Fruit fly (Drosophila melanogaster): ENCODE results near the gene CG33333.
A peak's percentile ranks its signal among the peaks of the same experiment; 100 is the strongest.

Gene CG33333

dm6 chr3R:17449402-17449801 lies 32.1 kb downstream of the CG33333 start (continued):
- peak; percentile 10 for TF ChIP-seq HmgZ (tag; optimal IDR thresholded peaks at IDR 0.05)
- no peak for TF ChIP-seq da (GFP tag; optimal IDR thresholded peaks at IDR 0.05)
- TF ChIP-seq fd64A (GFP tag; optimal IDR thresholded peaks at IDR 0.05) = no peak
- TF ChIP-seq CG14667 (GFP tag; IDR thresholded peaks at IDR 0.05) = no peak
- no peak for TF ChIP-seq ap (GFP tag; IDR thresholded peaks at IDR 0.05)
- no peak for TF ChIP-seq shn (GFP tag; optimal IDR thresholded peaks at IDR 0.05)
- TF ChIP-seq CG10366 (GFP tag; IDR thresholded peaks at IDR 0.05) = no peak
- TF ChIP-seq CG4820 (GFP tag; optimal IDR thresholded peaks at IDR 0.05) = no peak
- no peak for TF ChIP-seq CG5180 (GFP tag; optimal IDR thresholded peaks at IDR 0.05)
- no peak for TF ChIP-seq sim (GFP tag; IDR thresholded peaks at IDR 0.05)
- TF ChIP-seq Nf-YC (tag; optimal IDR thresholded peaks at IDR 0.05) = no peak
- TF ChIP-seq CG12769 (tag; optimal IDR thresholded peaks at IDR 0.05) = no peak
- no peak for TF ChIP-seq Sry-β (GFP tag; optimal IDR thresholded peaks at IDR 0.05)
- no peak for TF ChIP-seq CG8290 (GFP tag; optimal IDR thresholded peaks at IDR 0.05)
- no peak for TF ChIP-seq CG8290 (tag; optimal IDR thresholded peaks at IDR 0.05)
- TF ChIP-seq Hsf (GFP tag; optimal IDR thresholded peaks at IDR 0.05) = no peak
- TF ChIP-seq emc (GFP tag; optimal IDR thresholded peaks at IDR 0.05) = no peak
- TF ChIP-seq CG10959 (GFP tag; IDR thresholded peaks at IDR 0.05) = no peak
- TF ChIP-seq Dad (GFP tag; optimal IDR thresholded peaks at IDR 0.05) = no peak
- no peak for TF ChIP-seq CG17359 (tag; optimal IDR thresholded peaks at IDR 0.05)
- no peak for TF ChIP-seq yki (optimal IDR thresholded peaks at IDR 0.05)
- peak; percentile 16 for TF ChIP-seq CG9817 (tag; optimal IDR thresholded peaks at IDR 0.05)
- no peak for TF ChIP-seq Hr39 (optimal IDR thresholded peaks at IDR 0.05)
- TF ChIP-seq dm (GFP tag; optimal IDR thresholded peaks at IDR 0.05) = no peak
- peak; percentile 95 for TF ChIP-seq CTCF (GFP tag; optimal IDR thresholded peaks at IDR 0.05)
- no peak for TF ChIP-seq HLH54F (GFP tag; optimal IDR thresholded peaks at IDR 0.05)
- no peak for TF ChIP-seq croc (GFP tag; conservative IDR thresholded peaks at IDR 0.05)
- no peak for TF ChIP-seq Awh (GFP tag; IDR thresholded peaks at IDR 0.05)
- peak; percentile 25 for TF ChIP-seq grn (GFP tag; optimal IDR thresholded peaks at IDR 0.05)
- no peak for TF ChIP-seq tio (GFP tag; optimal IDR thresholded peaks at IDR 0.05)
- no peak for TF ChIP-seq CG14050 (GFP tag; IDR thresholded peaks at IDR 0.05)
- no peak for TF ChIP-seq Aef1 (GFP tag; IDR thresholded peaks at IDR 0.05)
- TF ChIP-seq Deaf1 (tag; optimal IDR thresholded peaks at IDR 0.05) = no peak
- TF ChIP-seq CG1603 (tag; optimal IDR thresholded peaks at IDR 0.05) = peak; percentile 21
- peak; percentile 4 for TF ChIP-seq Hr3 (GFP tag; optimal IDR thresholded peaks at IDR 0.05)
- no peak for TF ChIP-seq NC2α (GFP tag; optimal IDR thresholded peaks at IDR 0.05)
- peak; percentile 62 for TF ChIP-seq amos (GFP tag; IDR thresholded peaks at IDR 0.05; ENCODE audit: partially characterized antibody)
- 0 out of 2 replicates have a peak, but pooled peaks have one; percentile 25 for TF ChIP-seq CG6272 (GFP tag; IDR thresholded peaks at IDR 0.05)
- TF ChIP-seq slp2 (GFP tag; optimal IDR thresholded peaks at IDR 0.05) = no peak
- no peak for TF ChIP-seq fd102C (GFP tag; optimal IDR thresholded peaks at IDR 0.05)
- TF ChIP-seq Spps (tag; optimal IDR thresholded peaks at IDR 0.05) = no peak
- TF ChIP-seq CG18011 (GFP tag; optimal IDR thresholded peaks at IDR 0.05) = no peak
- no peak for TF ChIP-seq CG14014 (GFP tag; IDR thresholded peaks at IDR 0.05)
- TF ChIP-seq pan (optimal IDR thresholded peaks at IDR 0.05) = no peak
- no peak for TF ChIP-seq pan (GFP tag; optimal IDR thresholded peaks at IDR 0.05 in 1 of 2, IDR thresholded peaks at IDR 0.05 in 1 of 2)
- TF ChIP-seq Six4 (GFP tag; optimal IDR thresholded peaks at IDR 0.05) = no peak
- TF ChIP-seq otp (GFP tag; IDR thresholded peaks at IDR 0.05) = no peak
- no peak for TF ChIP-seq CG18476 (GFP tag; optimal IDR thresholded peaks at IDR 0.05)
- TF ChIP-seq CG13287 (GFP tag; IDR thresholded peaks at IDR 0.05; ENCODE audit: partially characterized antibody) = no peak
- no peak for TF ChIP-seq CG11696 (GFP tag; IDR thresholded peaks at IDR 0.05)
- TF ChIP-seq D (optimal IDR thresholded peaks at IDR 0.05) = no peak
- TF ChIP-seq D (GFP tag; optimal IDR thresholded peaks at IDR 0.05) = no peak
- no peak for TF ChIP-seq ham (GFP tag; IDR thresholded peaks at IDR 0.05)
- TF ChIP-seq Usf (GFP tag; optimal IDR thresholded peaks at IDR 0.05) = no peak
- TF ChIP-seq unc-4 (GFP tag; IDR thresholded peaks at IDR 0.05; ENCODE audit: partially characterized antibody) = no peak

Measured in whole organism, embryonic.